Fruit fly (Drosophila melanogaster): ENCODE data around the gene Pih1D1.

dm6 chr2L:12756417-12756816 lies 34.8 kb upstream of the Pih1D1 start:
- no peak for TF ChIP-seq CG7045 (GFP tag; optimal IDR thresholded peaks at IDR 0.05)
- no peak for TF ChIP-seq tj (GFP tag; optimal IDR thresholded peaks at IDR 0.05)
- no peak for TF ChIP-seq CG14711 (tag; optimal IDR thresholded peaks at IDR 0.05)
- no peak for TF ChIP-seq kay (GFP tag; ENCODE audit: borderline replicate concordance)
- TF ChIP-seq ovo (GFP tag; optimal IDR thresholded peaks at IDR 0.05): no peak
- no peak for TF ChIP-seq CG33017 (tag; optimal IDR thresholded peaks at IDR 0.05)
- TF ChIP-seq Clk (GFP tag; optimal IDR thresholded peaks at IDR 0.05): no peak
- TF ChIP-seq Crg-1 (GFP tag; optimal IDR thresholded peaks at IDR 0.05): no peak
- TF ChIP-seq toe (GFP tag; optimal IDR thresholded peaks at IDR 0.05): peak; percentile 7
- no peak for TF ChIP-seq cic (GFP tag; optimal IDR thresholded peaks at IDR 0.05)
- no peak for TF ChIP-seq bab1 (GFP tag; optimal IDR thresholded peaks at IDR 0.05)
- TF ChIP-seq Hr96 (GFP tag; optimal IDR thresholded peaks at IDR 0.05): no peak
- no peak for TF ChIP-seq Mnt (GFP tag; optimal IDR thresholded peaks at IDR 0.05)
- no peak for TF ChIP-seq CG1620 (GFP tag; optimal IDR thresholded peaks at IDR 0.05)

Measured in whole organism, adult.